Fruit fly (Drosophila melanogaster) whole organism, larva: ENCODE results near the gene CG7557.

ENCODE experiments used
- noc ChIP-seq: fragments of 200-800 bp; sonication (Bioruptor generic); optimal IDR thresholded peaks from 3 replicates; lab custom pipeline; 2019; ENCODE audit warnings: missing biosample characterization, mild to moderate bottlenecking, missing genetic modification characterization, moderate library complexity

Gene CG7557

DNA sequence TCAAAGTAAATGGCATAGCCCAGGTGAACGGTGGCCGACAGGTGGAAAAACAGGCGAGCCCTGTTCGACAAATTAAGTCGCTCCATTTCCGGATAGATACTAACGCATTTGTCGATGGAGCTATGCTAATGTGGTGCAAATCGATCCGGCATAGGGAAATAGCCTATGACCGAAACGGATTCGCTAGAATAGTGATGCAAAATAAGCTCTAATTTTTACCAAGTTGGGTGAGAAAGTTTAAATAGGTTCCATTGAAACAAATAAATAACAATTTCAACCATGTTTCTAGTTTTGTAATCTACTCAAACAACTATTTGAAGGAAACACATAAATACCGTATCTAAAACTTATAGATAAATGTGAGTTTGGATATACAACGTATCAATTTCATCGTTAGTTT lies 9.6 kb upstream of the CG7557 start, which contains the start of gene CG6149:
CG6149 (minus strand) TSS at position 101 of the 400 bp plus-strand sequence.
- TF ChIP-seq noc (tag; lab: Kevin White, UChicago), result no peak

- TF ChIP-seq noc (tag; lab: Kevin White, UChicago), result no peak
Observed at dm6 chr3L:11439570-11439969, 5.4 kb upstream of the CG7557 start.

DNA sequence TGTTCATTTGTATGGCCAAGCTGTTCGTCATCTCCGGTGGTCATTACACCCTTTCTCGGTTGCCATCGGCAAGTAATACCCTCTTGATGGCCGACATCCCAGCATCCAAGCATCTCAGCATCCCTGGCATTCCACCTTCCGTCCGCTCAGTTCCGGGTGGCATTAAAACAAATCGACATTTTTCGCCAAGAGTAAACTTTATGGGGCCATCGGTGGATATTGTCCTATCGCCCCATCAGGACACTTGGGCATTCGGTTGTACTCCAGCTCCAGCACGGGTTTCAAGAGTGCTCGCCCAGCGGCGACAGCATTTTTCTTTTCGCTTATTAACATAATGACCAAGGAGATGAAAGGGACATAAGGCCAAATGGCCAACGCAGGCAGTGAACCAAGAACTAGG lies 4.7 kb upstream of the CG7557 start:
- no peak for TF ChIP-seq noc (tag; lab: Kevin White, UChicago)

dm6 chr3L:11440769-11441168 lies 4.2 kb upstream of the CG7557 start:
- no peak for TF ChIP-seq noc (tag; lab: Kevin White, UChicago)

DNA sequence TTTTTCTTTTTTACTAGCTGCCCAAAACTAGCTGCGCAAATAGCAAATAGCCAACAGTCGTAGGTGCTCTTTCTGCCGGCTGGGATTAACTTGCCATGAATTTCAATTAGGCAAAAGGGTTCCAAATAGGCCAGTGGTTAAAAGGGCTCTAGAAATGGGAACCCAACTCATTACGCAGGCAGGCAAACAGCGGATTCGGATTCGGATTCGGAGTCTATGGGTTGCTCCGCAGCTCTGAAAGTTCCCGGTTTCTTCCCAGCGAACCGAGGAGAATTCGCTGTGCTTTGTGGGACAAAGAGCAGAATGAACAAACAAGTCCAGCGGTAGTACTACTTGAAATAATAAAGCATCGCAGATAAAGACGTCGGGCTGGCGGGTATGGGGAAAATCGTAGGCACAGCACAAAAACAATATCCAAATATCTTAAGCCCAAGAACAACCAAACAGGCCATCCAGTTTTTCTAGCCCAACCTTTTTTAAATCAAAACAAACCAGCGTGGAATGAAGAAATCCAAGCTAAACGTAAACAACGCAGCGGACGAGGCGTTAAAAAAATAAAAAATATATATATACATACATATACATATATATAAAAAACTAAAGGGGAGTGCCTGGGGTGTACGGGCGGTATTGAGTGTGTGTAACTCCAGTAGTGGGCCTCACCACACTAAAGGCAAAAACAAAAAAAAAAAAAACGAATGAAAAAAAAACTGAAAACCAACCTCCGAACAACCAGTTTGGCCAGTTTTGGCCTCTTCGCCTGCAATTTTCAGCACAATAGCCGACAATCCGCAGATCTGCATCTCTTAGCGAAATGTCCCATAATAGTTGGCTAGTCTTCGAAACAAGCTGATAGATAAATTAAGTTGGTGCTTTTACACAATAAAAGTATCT lies 2.8 kb upstream of the CG7557 start:
- TF ChIP-seq noc (tag; lab: Kevin White, UChicago), result no peak

- TF ChIP-seq noc (tag; lab: Kevin White, UChicago), result no peak
Observed at dm6 chr3L:11443474-11444080, 1.4 kb upstream of the CG7557 start.

DNA sequence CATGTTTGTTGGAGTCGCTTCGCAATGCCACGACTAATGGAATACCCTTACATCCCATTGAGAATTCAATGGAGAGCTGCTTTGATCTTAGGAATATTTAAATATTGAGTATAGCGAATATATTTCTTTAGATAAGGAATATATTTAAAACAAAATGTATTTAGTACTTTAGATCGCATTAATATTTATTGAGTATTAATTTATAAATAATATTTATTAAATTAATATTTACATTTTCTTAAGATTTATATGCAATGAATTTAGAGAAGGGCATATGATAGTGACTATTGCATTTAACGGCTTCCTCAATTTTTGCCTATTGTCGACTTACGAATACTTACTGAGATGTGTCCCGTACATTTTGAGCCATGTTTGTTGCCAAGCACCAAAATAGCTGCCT lies 792 bp upstream of the CG7557 start:
- TF ChIP-seq noc (tag; lab: Kevin White, UChicago), result peak; percentile 3

dm6 chr3L:11447022-11447728 lies 2.2 kb downstream of the CG7557 start:
- TF ChIP-seq noc (tag; lab: Kevin White, UChicago), result no peak

DNA sequence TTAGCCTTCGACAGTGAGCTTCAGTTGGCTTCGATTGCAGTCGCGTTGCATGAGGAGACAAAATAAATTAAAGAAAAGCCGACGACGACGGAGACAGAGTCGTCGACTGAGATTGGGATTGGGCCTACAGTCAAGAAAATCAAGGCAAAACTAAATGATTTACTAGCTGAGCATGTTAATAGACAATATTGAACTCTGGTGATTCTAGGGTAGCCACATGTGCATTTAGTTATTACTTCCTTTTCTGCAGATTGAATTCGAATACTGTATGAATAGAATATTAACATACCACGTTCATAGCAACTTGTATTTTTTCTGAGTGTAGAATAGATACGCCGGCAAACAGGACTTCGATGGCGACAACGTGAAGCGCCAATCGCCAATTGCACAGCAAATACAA lies 3.4 kb downstream of the CG7557 start:
- no peak for TF ChIP-seq noc (tag; lab: Kevin White, UChicago)

DNA sequence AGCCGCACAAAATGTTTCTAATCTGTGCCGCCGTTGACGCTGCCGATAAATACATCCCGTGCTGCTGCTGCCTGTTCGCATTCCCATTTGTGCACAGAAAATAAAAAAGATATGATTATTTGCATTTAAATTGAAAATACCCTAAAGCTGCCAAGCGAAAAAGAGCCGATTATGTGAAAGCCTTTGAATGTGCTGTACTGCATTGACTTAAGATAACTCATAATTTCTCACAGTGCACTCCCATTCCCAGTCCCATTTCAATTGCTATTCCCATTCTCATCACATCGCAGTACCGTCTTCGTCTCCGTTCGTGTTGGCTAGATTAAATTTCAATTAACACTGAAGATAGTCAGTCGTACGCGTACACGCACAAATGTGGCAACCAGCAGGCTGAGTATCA lies 4.0 kb downstream of the CG7557 start:
- no peak for TF ChIP-seq noc (tag; lab: Kevin White, UChicago)

DNA sequence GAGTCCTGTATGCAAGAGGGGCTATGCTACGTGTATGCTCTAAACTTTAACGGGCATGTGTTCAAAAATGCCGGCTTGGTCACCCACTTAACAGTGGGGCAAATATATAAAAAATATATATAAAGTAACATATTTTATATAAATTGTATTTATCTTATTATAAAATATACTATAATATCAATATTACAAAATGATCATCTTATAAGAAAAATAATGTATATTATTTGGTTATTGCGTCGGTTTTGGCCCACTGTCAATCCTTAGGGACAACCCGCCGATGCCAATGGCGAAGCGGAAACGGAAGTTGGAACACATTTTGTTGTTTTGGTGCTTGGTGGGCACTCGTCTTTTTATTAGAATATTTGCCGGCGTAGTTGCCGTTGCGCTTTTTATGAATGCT lies 5.6 kb downstream of the CG7557 start:
- no peak for TF ChIP-seq noc (tag; lab: Kevin White, UChicago)

DNA sequence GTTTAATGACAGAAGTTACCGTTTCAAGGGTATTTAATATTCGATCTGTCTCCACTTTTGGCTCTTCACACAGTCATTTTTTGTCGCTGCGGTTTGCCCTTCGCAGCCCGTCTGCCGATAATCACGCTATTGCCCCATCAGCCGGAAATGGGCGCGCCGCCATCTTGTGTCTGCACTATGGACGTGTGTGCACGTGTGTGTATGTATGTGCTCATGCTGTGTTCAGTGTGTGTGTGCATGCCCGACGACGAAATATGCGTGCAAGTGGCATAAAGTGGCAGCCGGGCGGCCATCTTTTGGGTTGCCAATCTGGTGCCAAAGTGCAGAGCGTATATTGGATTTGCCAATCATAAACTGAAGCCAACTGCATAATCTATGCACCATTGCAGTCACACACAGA lies 9.5 kb downstream of the CG7557 start:
- no peak for TF ChIP-seq noc (tag; lab: Kevin White, UChicago)

- TF ChIP-seq noc (tag; lab: Kevin White, UChicago), result no peak
Observed at dm6 chr3L:11458370-11458769, 13.4 kb downstream of the CG7557 start, which contains the start of the genes CG12289 and CG7551. Gene CG12289, minus strand, starts transcription at chr3L:11458470. Gene CG7551, plus strand, starts transcription at chr3L:11458490.

dm6 chr3L:11465371-11465914 lies 20.5 kb downstream of the CG7557 start, which contains the start of gene Fum3:
Gene Fum3, minus strand, starts transcription at chr3L:11465864.
- no peak for TF ChIP-seq noc (tag; lab: Kevin White, UChicago)

- TF ChIP-seq noc (tag; lab: Kevin White, UChicago), result no peak
Observed at dm6 chr3L:11466985-11467384, 22.0 kb downstream of the CG7557 start.

DNA sequence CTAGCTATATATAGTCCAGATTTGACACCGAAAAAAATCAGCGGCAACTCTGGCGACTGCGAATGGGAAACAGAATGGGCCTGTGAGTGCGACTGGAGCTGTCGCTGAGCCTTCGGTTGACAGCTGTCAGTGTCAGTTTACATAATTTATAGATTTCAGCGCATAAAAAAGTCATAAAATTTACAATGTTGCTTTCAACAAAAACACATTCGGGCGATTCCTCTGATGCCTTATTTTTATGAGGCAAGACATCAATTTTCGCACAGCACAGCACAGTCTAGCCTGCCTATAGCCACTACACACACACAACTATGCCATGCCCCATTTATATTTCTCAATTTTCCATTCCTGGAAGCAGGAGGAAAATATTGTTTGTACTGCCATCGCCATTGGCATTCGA lies 27.4 kb downstream of the CG7557 start:
- TF ChIP-seq noc (tag; lab: Kevin White, UChicago), result no peak
